Worm (Caenorhabditis elegans): Measurements from ENCODE around the gene C05D12.7.

- TF ChIP-seq daf-12 (tag; optimal IDR thresholded peaks at IDR 0.05) (no peak), fos-1 (tag; optimal IDR thresholded peaks at IDR 0.05) (no peak), mdl-1 (tag; optimal IDR thresholded peaks at IDR 0.05) (no peak), nhr-77 (tag; optimal IDR thresholded peaks at IDR 0.05) (no peak)
These were observed 16.1 kb upstream of the C05D12.7 start for ce11 chrII:11393787-11394186.

Data from whole organism, L3 larva.